Worm (Caenorhabditis elegans) whole organism, L4 larva: Measurements from ENCODE around the gene F54C9.3.

ENCODE experiments used
- D1046.2 ChIP-seq: fragments of 200-800 bp; sonication (Bioruptor generic); IDR thresholded peaks from 2 replicates; pipeline ENCODE4 v1.3.6; 2022; ENCODE audit warnings: missing genetic modification characterization, missing compliant biosample characterization
- F10B5.3 ChIP-seq: sonication (generic microtip); optimal IDR thresholded peaks from 2 replicates; lab custom pipeline; 2016; ENCODE audit warnings: mild to moderate bottlenecking, missing genetic modification characterization, missing compliant biosample characterization
- F26F4.8 ChIP-seq: fragments of 200-800 bp; sonication (Bioruptor generic); conservative IDR thresholded peaks from 2 replicates; pipeline ENCODE4 v1.3.6; 2022; ENCODE audit warnings: missing genetic modification characterization, missing compliant biosample characterization
- F49E8.2 ChIP-seq: sonication (generic microtip); optimal IDR thresholded peaks from 2 replicates; lab custom pipeline; 2016; ENCODE audit warnings: missing compliant biosample characterization, mild to moderate bottlenecking, missing genetic modification characterization, borderline replicate concordance
- R02D3.7 ChIP-seq: fragments of 150-350 bp; sonication (generic microtip); optimal IDR thresholded peaks from 3 replicates; lab custom pipeline; 2014; ENCODE audit warnings: missing biosample characterization, missing genetic modification characterization
- T20F7.1 ChIP-seq: fragments of 200-800 bp; sonication (Bioruptor generic); optimal IDR thresholded peaks from 2 replicates; lab custom pipeline; 2018; ENCODE audit warnings: mild to moderate bottlenecking, missing genetic modification characterization, missing compliant biosample characterization
- T26A8.4 ChIP-seq: fragments of 200-800 bp; sonication (Bioruptor generic); IDR thresholded peaks from 2 replicates; pipeline ENCODE4 v1.3.6; 2022; ENCODE audit warnings: missing genetic modification characterization, missing compliant biosample characterization
- Y48G9A.11 ChIP-seq: fragments of 200-800 bp; sonication (Bioruptor generic); IDR thresholded peaks from 2 replicates; pipeline ENCODE4 v1.3.6; 2022; ENCODE audit warnings: missing genetic modification reagents, missing genetic modification characterization, missing compliant biosample characterization
- Y75B8A.6 ChIP-seq: fragments of 200-800 bp; sonication (Bioruptor generic); IDR thresholded peaks from 2 replicates; pipeline ENCODE4 v1.3.6; 2022; ENCODE audit warnings: missing genetic modification reagents, missing genetic modification characterization, missing compliant biosample characterization
- ZK337.2 ChIP-seq: fragments of 200-800 bp; sonication (Bioruptor generic); IDR thresholded peaks from 2 replicates; pipeline ENCODE4 v1.3.6; 2022; ENCODE audit warnings: missing genetic modification reagents, missing genetic modification characterization, missing compliant biosample characterization
- arid-1 ChIP-seq: fragments of 200-800 bp; sonication (Bioruptor generic); conservative IDR thresholded peaks from 2 replicates; pipeline ENCODE4 v1.3.6; 2022; ENCODE audit warnings: missing genetic modification reagents, missing genetic modification characterization, missing compliant biosample characterization
- ceh-28 ChIP-seq: fragments of 150-350 bp; optimal IDR thresholded peaks from 2 replicates; lab custom pipeline; 2014; ENCODE audit warnings: missing biosample characterization, missing genetic modification reagents, missing genetic modification characterization
- ceh-44 ChIP-seq: fragments of 200-800 bp; sonication (Bioruptor generic); IDR thresholded peaks from 2 replicates; pipeline ENCODE4 v1.3.6; 2022; ENCODE audit warnings: missing genetic modification reagents, missing genetic modification characterization, missing compliant biosample characterization
- ceh-82 ChIP-seq: sonication (generic microtip); optimal IDR thresholded peaks from 2 replicates; lab custom pipeline; 2017; ENCODE audit warnings: missing biosample characterization, missing genetic modification characterization
- ces-1 ChIP-seq: fragments of 150-350 bp; sonication (generic microtip); optimal IDR thresholded peaks from 4 replicates; lab custom pipeline; 2014; ENCODE audit warnings: missing biosample characterization, missing genetic modification reagents, missing genetic modification characterization
- ctbp-1 ChIP-seq: fragments of 200-800 bp; sonication (Bioruptor generic); IDR thresholded peaks from 2 replicates; pipeline ENCODE4 v1.3.6; 2022; ENCODE audit warnings: missing genetic modification reagents, missing genetic modification characterization, missing compliant biosample characterization
- daf-12 ChIP-seq: fragments of 150-350 bp; optimal IDR thresholded peaks from 2 replicates; lab custom pipeline; 2014; ENCODE audit warnings: missing biosample characterization, missing genetic modification reagents, missing genetic modification characterization
- daf-8 ChIP-seq: fragments of 200-800 bp; sonication (Bioruptor generic); IDR thresholded peaks from 2 replicates; pipeline ENCODE4 v1.3.6; 2022; ENCODE audit warnings: missing genetic modification characterization, missing compliant biosample characterization
- dmd-6 ChIP-seq: fragments of 200-800 bp; sonication (Bioruptor generic); IDR thresholded peaks from 2 replicates; pipeline ENCODE4 v1.3.6; 2022; ENCODE audit warnings: missing genetic modification reagents, missing genetic modification characterization, missing compliant biosample characterization
- dpl-1 ChIP-seq: fragments of 150-350 bp; optimal IDR thresholded peaks from 2 replicates; lab custom pipeline; 2014; ENCODE audit warnings: missing biosample characterization, missing genetic modification reagents, missing genetic modification characterization
- dve-1 ChIP-seq: sonication (generic microtip); optimal IDR thresholded peaks from 2 replicates; lab custom pipeline; 2017; ENCODE audit warnings: antibody characterized with exemption, mild to moderate bottlenecking, missing genetic modification characterization, missing compliant biosample characterization; ENCODE audit not compliant: insufficient read depth
- fkh-10 ChIP-seq: fragments of 150-350 bp; optimal IDR thresholded peaks from 2 replicates; lab custom pipeline; 2014; ENCODE audit warnings: missing biosample characterization, missing genetic modification reagents, missing genetic modification characterization
- hmg-1.1 ChIP-seq: fragments of 200-800 bp; sonication (Bioruptor generic); IDR thresholded peaks from 2 replicates; pipeline ENCODE4 v1.3.6; 2022; ENCODE audit warnings: missing genetic modification reagents, missing genetic modification characterization, missing compliant biosample characterization
- jun-1 ChIP-seq: fragments of 150-350 bp; optimal IDR thresholded peaks from 2 replicates; lab custom pipeline; 2014; ENCODE audit warnings: missing biosample characterization, missing genetic modification reagents, missing genetic modification characterization
- lin-13 ChIP-seq: fragments of 150-350 bp; optimal IDR thresholded peaks from 2 replicates; lab custom pipeline; 2014; ENCODE audit warnings: missing biosample characterization, missing genetic modification reagents, missing genetic modification characterization
- lir-3 ChIP-seq: sonication (generic microtip); optimal IDR thresholded peaks from 2 replicates; lab custom pipeline; 2016; ENCODE audit warnings: mild to moderate bottlenecking, missing genetic modification characterization, missing compliant biosample characterization
- madf-5 ChIP-seq, 2 experiments: fragments of 200-800 bp; sonication (Bioruptor generic); IDR thresholded peaks; 2 replicates each; pipeline ENCODE4 v1.3.6; 2022; ENCODE audit warnings: missing compliant biosample characterization in 2 of 2, missing genetic modification characterization in 2 of 2
- madf-9 ChIP-seq: fragments of 200-800 bp; sonication (Bioruptor generic); conservative IDR thresholded peaks from 2 replicates; pipeline ENCODE4 v1.3.6; 2022; ENCODE audit warnings: missing genetic modification reagents, missing genetic modification characterization, missing compliant biosample characterization
- mdt-29 ChIP-seq: fragments of 200-800 bp; sonication (Bioruptor generic); IDR thresholded peaks from 2 replicates; pipeline ENCODE4 v1.3.6; 2022; ENCODE audit warnings: missing genetic modification reagents, missing genetic modification characterization, missing compliant biosample characterization
- nhr-10 ChIP-seq: fragments of 150-350 bp; optimal IDR thresholded peaks from 2 replicates; lab custom pipeline; 2014; ENCODE audit warnings: missing biosample characterization, missing genetic modification characterization
- nhr-111 ChIP-seq: fragments of 200-800 bp; sonication (Bioruptor generic); optimal IDR thresholded peaks from 2 replicates; lab custom pipeline; 2018; ENCODE audit warnings: mild to moderate bottlenecking, missing genetic modification characterization, missing compliant biosample characterization
- nhr-25 ChIP-seq: sonication (generic microtip); optimal IDR thresholded peaks from 2 replicates; lab custom pipeline; 2017; ENCODE audit warnings: missing genetic modification characterization, mild to moderate bottlenecking, missing compliant biosample characterization, antibody characterized with exemption, moderate library complexity, borderline replicate concordance; ENCODE audit not compliant: insufficient read depth
- nhr-28 ChIP-seq: fragments of 150-350 bp; optimal IDR thresholded peaks from 2 replicates; lab custom pipeline; 2014; ENCODE audit warnings: missing biosample characterization, missing genetic modification characterization
- nhr-41 ChIP-seq: fragments of 200-800 bp; sonication (Bioruptor generic); IDR thresholded peaks from 2 replicates; pipeline ENCODE4 v1.3.6; 2022; ENCODE audit warnings: missing genetic modification reagents, missing genetic modification characterization, missing compliant biosample characterization
- nhr-48 ChIP-seq: sonication (generic microtip); optimal IDR thresholded peaks from 2 replicates; lab custom pipeline; 2016; ENCODE audit warnings: mild to moderate bottlenecking, missing genetic modification characterization, missing compliant biosample characterization
- nhr-77 ChIP-seq: fragments of 150-350 bp; optimal IDR thresholded peaks from 2 replicates; lab custom pipeline; 2014; ENCODE audit warnings: missing biosample characterization, missing genetic modification characterization
- rbr-2 ChIP-seq: sonication (generic microtip); optimal IDR thresholded peaks from 2 replicates; lab custom pipeline; 2016; ENCODE audit warnings: missing genotype, missing genetic modification characterization, missing compliant biosample characterization
- saeg-2 ChIP-seq: fragments of 200-800 bp; sonication (Bioruptor generic); IDR thresholded peaks from 2 replicates; pipeline ENCODE4 v1.3.6; 2022; ENCODE audit warnings: missing genetic modification reagents, missing genetic modification characterization, missing compliant biosample characterization
- skn-1 ChIP-seq: fragments of 150-350 bp; optimal IDR thresholded peaks from 2 replicates; lab custom pipeline; 2014; ENCODE audit warnings: missing biosample characterization, missing genetic modification characterization
- snpc-1.2 ChIP-seq: fragments of 200-800 bp; sonication (Bioruptor generic); IDR thresholded peaks from 2 replicates; pipeline ENCODE4 v1.3.6; 2022; ENCODE audit warnings: missing genetic modification reagents, missing genetic modification characterization, missing compliant biosample characterization
- spr-3 ChIP-seq: fragments of 200-800 bp; sonication (Bioruptor generic); optimal IDR thresholded peaks from 2 replicates; lab custom pipeline; 2018; ENCODE audit warnings: mild to moderate bottlenecking, missing genetic modification characterization, missing compliant biosample characterization
- tra-1 ChIP-seq: fragments of 200-800 bp; sonication (Bioruptor generic); IDR thresholded peaks from 2 replicates; pipeline ENCODE4 v1.3.6; 2022; ENCODE audit warnings: missing genetic modification reagents, missing genetic modification characterization, missing compliant biosample characterization
- unc-39 ChIP-seq: sonication (generic microtip); optimal IDR thresholded peaks from 2 replicates; lab custom pipeline; 2017; ENCODE audit warnings: missing biosample characterization, missing genetic modification characterization
- unc-62 ChIP-seq, 3 experiments: fragments of 150-350 bp in 1 of 3; sonication (generic microtip); optimal IDR thresholded peaks in 2 of 3; peaks in 1 of 3; 1 replicate in 1 of 3; 2 replicates in 2 of 3; lab custom pipeline; 2014 to 2017; ENCODE audit warnings: missing biosample characterization in 3 of 3, missing genetic modification characterization in 3 of 3, missing genetic modification reagents in 3 of 3, missing genotype in 1 of 3
- vab-7 ChIP-seq: fragments of 200-800 bp; sonication (Bioruptor generic); IDR thresholded peaks from 2 replicates; pipeline ENCODE4 v1.3.6; 2022; ENCODE audit warnings: missing genetic modification reagents, missing genetic modification characterization, missing compliant biosample characterization

The F54C9.3 gene

DNA sequence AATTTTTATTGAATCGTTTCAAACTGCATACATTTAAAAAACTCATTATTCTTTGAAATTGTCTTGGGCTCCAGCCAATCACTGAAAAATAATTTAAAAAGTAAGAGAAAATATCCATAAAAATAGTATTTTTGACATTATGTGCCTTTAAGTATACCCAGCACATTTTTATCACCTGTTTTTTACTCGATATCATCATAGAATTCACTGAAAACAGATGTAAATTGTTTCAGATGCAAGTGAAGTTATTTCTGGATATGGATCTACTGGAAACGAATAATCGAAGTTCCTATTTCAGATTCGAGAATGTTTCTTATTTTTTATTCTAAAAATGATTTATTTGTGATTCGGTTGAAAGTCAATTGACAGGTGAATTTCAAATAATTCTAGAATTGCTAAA lies 12.1 kb downstream of the F54C9.3 start:
- TF ChIP-seq Y75B8A.6 (GFP tag; lab: Robert Waterston, UW), result no peak
- TF ChIP-seq dmd-6 (GFP tag; lab: Robert Waterston, UW), result no peak
- TF ChIP-seq ZK337.2 (GFP tag; lab: Robert Waterston, UW), result no peak
- no peak for TF ChIP-seq daf-12 (tag; lab: Kevin White, UChicago)
- TF ChIP-seq F49E8.2 (tag; lab: Kevin White, UChicago), result no peak
- no peak for TF ChIP-seq ceh-44
- TF ChIP-seq nhr-28, result no peak
- no peak for TF ChIP-seq ceh-28
- no peak for TF ChIP-seq R02D3.7 (tag; lab: Kevin White, UChicago)
- no peak for TF ChIP-seq tra-1 (GFP tag; lab: Robert Waterston, UW)
- no peak for TF ChIP-seq nhr-111 (GFP tag; lab: Kevin White, UChicago)
- TF ChIP-seq nhr-41 (GFP tag; lab: Robert Waterston, UW), result no peak
- no peak for TF ChIP-seq ces-1 (GFP tag; lab: Kevin White, UChicago)
- no peak for TF ChIP-seq madf-5 (GFP tag; IDR thresholded peaks at IDR 0.05; lab: Robert Waterston, UW)
- no peak for TF ChIP-seq nhr-10 (tag; lab: Kevin White, UChicago)
- no peak for TF ChIP-seq jun-1 (tag; lab: Kevin White, UChicago)

DNA sequence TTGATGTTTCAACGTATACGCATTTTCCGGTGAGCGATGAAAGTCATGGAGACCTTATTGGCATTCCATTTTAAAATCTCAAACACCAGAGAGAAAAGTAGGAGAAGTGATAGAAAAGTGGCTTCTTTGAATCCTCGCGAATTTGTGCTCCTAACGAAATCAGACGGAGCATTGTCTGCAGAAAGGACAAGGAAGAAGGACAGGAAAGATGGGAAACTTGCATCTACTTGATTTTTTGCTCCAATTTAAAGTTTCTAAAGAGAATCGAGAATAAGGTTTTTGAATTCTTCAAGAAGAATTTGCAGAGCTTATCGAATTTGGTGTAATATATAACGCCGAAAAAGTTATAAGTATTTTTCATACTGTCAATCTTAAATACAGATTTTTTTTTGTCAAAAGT lies 15.6 kb downstream of the F54C9.3 start:
- no peak for TF ChIP-seq F26F4.8 (GFP tag; lab: Robert Waterston, UW)
- TF ChIP-seq dve-1, result no peak
- TF ChIP-seq ces-1 (GFP tag; lab: Kevin White, UChicago), result peak; percentile 20
- no peak for TF ChIP-seq hmg-1.1 (GFP tag; lab: Robert Waterston, UW)
- no peak for TF ChIP-seq jun-1 (tag; lab: Kevin White, UChicago)
- no peak for TF ChIP-seq dpl-1 (GFP tag; lab: Kevin White, UChicago)
- TF ChIP-seq madf-9 (GFP tag; lab: Robert Waterston, UW), result no peak
- no peak for TF ChIP-seq lin-13 (GFP tag; lab: Kevin White, UChicago)
- TF ChIP-seq snpc-1.2 (GFP tag; lab: Robert Waterston, UW), result no peak
- no peak for TF ChIP-seq ceh-44
- no peak for TF ChIP-seq unc-62 (GFP tag; optimal IDR thresholded peaks at IDR 0.05 in 1 of 2; lab: Kevin White, UChicago)
- no peak for TF ChIP-seq unc-62 (tag; optimal IDR thresholded peaks at IDR 0.05; lab: Kevin White, UChicago)
- no peak for TF ChIP-seq nhr-28
- TF ChIP-seq F49E8.2 (tag; lab: Kevin White, UChicago), result no peak
- TF ChIP-seq T20F7.1 (GFP tag; lab: Kevin White, UChicago), result no peak
- no peak for TF ChIP-seq ceh-82 (tag; lab: Kevin White, UChicago)
- TF ChIP-seq fkh-10 (GFP tag; lab: Kevin White, UChicago), result peak; percentile 56

DNA sequence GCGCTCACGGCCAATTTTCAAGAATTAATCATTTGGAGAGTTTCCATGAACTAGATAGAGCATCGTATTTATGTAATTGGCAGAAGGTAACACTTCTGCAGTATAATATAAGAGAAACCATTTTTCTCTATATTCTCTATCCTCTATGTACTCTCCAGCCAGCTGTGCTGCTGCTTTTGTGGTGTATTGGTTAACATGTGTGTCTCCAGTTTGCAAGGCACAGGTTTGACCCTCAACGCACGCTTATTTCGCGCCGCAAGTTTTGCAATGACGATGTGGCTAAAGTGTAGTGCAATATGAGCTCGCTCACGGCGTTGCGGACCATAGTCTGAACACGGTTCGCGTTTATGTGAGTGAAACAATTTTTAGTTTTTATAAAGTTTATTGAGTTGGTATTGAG lies 19.7 kb downstream of the F54C9.3 start:
- TF ChIP-seq lir-3, result peak; percentile 53
- TF ChIP-seq skn-1 (tag; lab: Kevin White, UChicago), result no peak
- TF ChIP-seq arid-1, result peak; percentile 91
- peak; percentile 87 for TF ChIP-seq ctbp-1 (GFP tag; lab: Robert Waterston, UW)
- peak; percentile 71 for TF ChIP-seq lin-13 (GFP tag; lab: Kevin White, UChicago)
- TF ChIP-seq ceh-44, result peak; percentile 70; the same call in 1 of the 2 replicates
- peak; percentile 61; the same call in 1 of the 2 replicates for TF ChIP-seq saeg-2 (GFP tag; lab: Robert Waterston, UW)
- no peak for TF ChIP-seq D1046.2 (GFP tag; lab: Robert Waterston, UW)
- peak; percentile 92 for TF ChIP-seq tra-1 (GFP tag; lab: Robert Waterston, UW)
- TF ChIP-seq nhr-25 (tag; lab: Kevin White, UChicago), result no peak
- no peak; the same call in 1 of the 2 replicates for TF ChIP-seq snpc-1.2 (GFP tag; lab: Robert Waterston, UW)
- no peak for TF ChIP-seq fkh-10 (GFP tag; lab: Kevin White, UChicago)
- TF ChIP-seq nhr-77 (tag; lab: Kevin White, UChicago), result peak; percentile 13
- no peak for TF ChIP-seq unc-62 (GFP tag; optimal IDR thresholded peaks at IDR 0.05 in 1 of 2; lab: Kevin White, UChicago)
- TF ChIP-seq unc-62 (tag; optimal IDR thresholded peaks at IDR 0.05; lab: Kevin White, UChicago), result no peak
- TF ChIP-seq R02D3.7 (tag; lab: Kevin White, UChicago), result peak; percentile 7
- TF ChIP-seq mdt-29 (GFP tag; lab: Robert Waterston, UW), result no peak; the same call in 1 of the 2 replicates
- TF ChIP-seq vab-7 (GFP tag; lab: Robert Waterston, UW), result no peak; the same call in none of the 2 replicates
- no peak for TF ChIP-seq F10B5.3 (tag; lab: Kevin White, UChicago)
- TF ChIP-seq madf-5 (GFP tag; IDR thresholded peaks at IDR 0.05; lab: Robert Waterston, UW), result peak in 1 of 2 experiments; percentile 83; a peak in 2 of 4 replicates
- TF ChIP-seq ceh-82 (tag; lab: Kevin White, UChicago), result no peak
- no peak; the same call in 1 of the 2 replicates for TF ChIP-seq T26A8.4 (GFP tag; lab: Robert Waterston, UW)
- no peak for TF ChIP-seq daf-8
- TF ChIP-seq rbr-2 (tag; lab: Kevin White, UChicago), result peak; percentile 59
- no peak for TF ChIP-seq Y48G9A.11 (GFP tag; lab: Robert Waterston, UW)
- peak; percentile 79 for TF ChIP-seq spr-3 (GFP tag; lab: Kevin White, UChicago)
- TF ChIP-seq T20F7.1 (GFP tag; lab: Kevin White, UChicago), result peak; percentile 69
- peak; percentile 54 for TF ChIP-seq nhr-48 (tag; lab: Kevin White, UChicago)
- TF ChIP-seq unc-39 (tag; lab: Kevin White, UChicago), result no peak
